Worm (Caenorhabditis elegans) whole organism, L4 larva: ENCODE measurements around the gene ttbk-8.1.
"Not testable (repeated sequence)": the region's sequence is repeated elsewhere in the genome, so short reads cannot be mapped to it uniquely, and the experiment has no call there.

Source experiments
- F44E2.7 ChIP-seq: fragments of 200-800 bp; sonication (Bioruptor generic); IDR thresholded peaks from 2 replicates; pipeline ENCODE4 v2.1.2; 2022; ENCODE audit warnings: missing genetic modification characterization, missing compliant biosample characterization
- R02D3.7 ChIP-seq: fragments of 150-350 bp; sonication (generic microtip); optimal IDR thresholded peaks from 3 replicates; lab custom pipeline; 2014; ENCODE audit warnings: missing biosample characterization, missing genetic modification characterization
- Y105C5A.15 ChIP-seq: fragments of 200-800 bp; sonication (Bioruptor generic); IDR thresholded peaks from 2 replicates; pipeline ENCODE4 v1.3.6; 2022; ENCODE audit warnings: missing genetic modification characterization, missing compliant biosample characterization
- Y48G9A.11 ChIP-seq: fragments of 200-800 bp; sonication (Bioruptor generic); IDR thresholded peaks from 2 replicates; pipeline ENCODE4 v1.3.6; 2022; ENCODE audit warnings: missing genetic modification reagents, missing genetic modification characterization, missing compliant biosample characterization
- ZK546.5 ChIP-seq, 2 experiments: sonication (generic microtip); optimal IDR thresholded peaks; 2 replicates each; lab custom pipeline; 2017; ENCODE audit warnings: missing biosample characterization in 2 of 2, missing genetic modification characterization in 2 of 2
- attf-4 ChIP-seq: sonication (generic microtip); optimal IDR thresholded peaks from 3 replicates; lab custom pipeline; 2017; ENCODE audit warnings: missing biosample characterization, missing genetic modification characterization
- ceh-44 ChIP-seq: fragments of 200-800 bp; sonication (Bioruptor generic); IDR thresholded peaks from 2 replicates; pipeline ENCODE4 v1.3.6; 2022; ENCODE audit warnings: missing genetic modification reagents, missing genetic modification characterization, missing compliant biosample characterization
- ces-1 ChIP-seq: fragments of 150-350 bp; sonication (generic microtip); optimal IDR thresholded peaks from 4 replicates; lab custom pipeline; 2014; ENCODE audit warnings: missing biosample characterization, missing genetic modification reagents, missing genetic modification characterization
- daf-8 ChIP-seq: fragments of 200-800 bp; sonication (Bioruptor generic); IDR thresholded peaks from 2 replicates; pipeline ENCODE4 v1.3.6; 2022; ENCODE audit warnings: missing genetic modification characterization, missing compliant biosample characterization
- dmd-8 ChIP-seq: fragments of 200-800 bp; sonication (Bioruptor generic); IDR thresholded peaks from 2 replicates; pipeline ENCODE4 v1.3.6; 2022; ENCODE audit warnings: missing genetic modification characterization, missing compliant biosample characterization
- dpl-1 ChIP-seq: fragments of 150-350 bp; optimal IDR thresholded peaks from 2 replicates; lab custom pipeline; 2014; ENCODE audit warnings: missing biosample characterization, missing genetic modification reagents, missing genetic modification characterization
- hlh-11 ChIP-seq: fragments of 200-800 bp; sonication (Bioruptor generic); optimal IDR thresholded peaks from 2 replicates; lab custom pipeline; 2018; ENCODE audit warnings: mild to moderate bottlenecking, missing genetic modification characterization, missing compliant biosample characterization
- lim-7 ChIP-seq: fragments of 200-800 bp; sonication (Bioruptor generic); IDR thresholded peaks from 2 replicates; pipeline ENCODE4 v1.3.6; 2022; ENCODE audit warnings: missing genetic modification characterization, missing compliant biosample characterization
- lin-1 ChIP-seq: fragments of 200-800 bp; sonication (Bioruptor generic); IDR thresholded peaks from 2 replicates; pipeline ENCODE4 v1.3.6; 2022; ENCODE audit warnings: missing genetic modification reagents, missing genetic modification characterization, missing compliant biosample characterization
- lin-38 ChIP-seq: fragments of 200-800 bp; sonication (Bioruptor generic); IDR thresholded peaks from 2 replicates; pipeline ENCODE4 v1.3.6; 2022; ENCODE audit warnings: missing genetic modification reagents, missing genetic modification characterization, missing compliant biosample characterization
- lin-39 ChIP-seq: fragments of 150-350 bp; optimal IDR thresholded peaks from 2 replicates; lab custom pipeline; 2014; ENCODE audit warnings: missing biosample characterization, missing genetic modification reagents, missing genetic modification characterization
- lsy-2 ChIP-seq, 2 experiments: fragments of 150-350 bp in 1 of 2; sonication (generic microtip) in 1 of 2; optimal IDR thresholded peaks; 2 replicates each; lab custom pipeline; 2014 to 2017; ENCODE audit warnings: missing biosample characterization in 2 of 2, missing genetic modification characterization in 2 of 2
- madf-5 ChIP-seq, 2 experiments: fragments of 200-800 bp; sonication (Bioruptor generic); IDR thresholded peaks; 2 replicates each; pipeline ENCODE4 v1.3.6; 2022; ENCODE audit warnings: missing compliant biosample characterization in 2 of 2, missing genetic modification characterization in 2 of 2
- madf-9 ChIP-seq: fragments of 200-800 bp; sonication (Bioruptor generic); conservative IDR thresholded peaks from 2 replicates; pipeline ENCODE4 v1.3.6; 2022; ENCODE audit warnings: missing genetic modification reagents, missing genetic modification characterization, missing compliant biosample characterization
- mdt-29 ChIP-seq: fragments of 200-800 bp; sonication (Bioruptor generic); IDR thresholded peaks from 2 replicates; pipeline ENCODE4 v1.3.6; 2022; ENCODE audit warnings: missing genetic modification reagents, missing genetic modification characterization, missing compliant biosample characterization
- nhr-10 ChIP-seq: fragments of 150-350 bp; optimal IDR thresholded peaks from 2 replicates; lab custom pipeline; 2014; ENCODE audit warnings: missing biosample characterization, missing genetic modification characterization
- nhr-25 ChIP-seq: sonication (generic microtip); optimal IDR thresholded peaks from 2 replicates; lab custom pipeline; 2017; ENCODE audit warnings: missing genetic modification characterization, mild to moderate bottlenecking, missing compliant biosample characterization, antibody characterized with exemption, moderate library complexity, borderline replicate concordance; ENCODE audit not compliant: insufficient read depth
- nhr-42 ChIP-seq: fragments of 200-800 bp; sonication (Bioruptor generic); IDR thresholded peaks from 2 replicates; pipeline ENCODE4 v1.3.6; 2022; ENCODE audit warnings: missing genetic modification characterization, missing compliant biosample characterization
- nhr-6 ChIP-seq: fragments of 150-350 bp; optimal IDR thresholded peaks from 2 replicates; lab custom pipeline; 2014; ENCODE audit warnings: missing biosample characterization, missing genetic modification characterization
- pha-4 ChIP-seq, 2 experiments: fragments of 150-350 bp in 1 of 2; fragments of 200-800 bp in 1 of 2; sonication (Bioruptor generic) in 1 of 2; IDR thresholded peaks in 1 of 2; optimal IDR thresholded peaks in 1 of 2; 2 replicates each; pipeline versions ENCODE4 v1.3.6 to Lab custom; 2014 to 2022; ENCODE audit warnings: missing genetic modification characterization in 2 of 2, missing genetic modification reagents in 2 of 2, missing biosample characterization in 1 of 2, missing compliant biosample characterization in 1 of 2
- set-16 ChIP-seq: fragments of 200-800 bp; sonication (Bioruptor generic); IDR thresholded peaks from 2 replicates; pipeline ENCODE4 v1.3.6; 2022; ENCODE audit warnings: missing genetic modification reagents, missing genetic modification characterization, missing compliant biosample characterization
- snpc-1.2 ChIP-seq: fragments of 200-800 bp; sonication (Bioruptor generic); IDR thresholded peaks from 2 replicates; pipeline ENCODE4 v1.3.6; 2022; ENCODE audit warnings: missing genetic modification reagents, missing genetic modification characterization, missing compliant biosample characterization
- unc-130 ChIP-seq: sonication (generic microtip); optimal IDR thresholded peaks from 2 replicates; lab custom pipeline; 2016; ENCODE audit warnings: missing genetic modification reagents, missing genetic modification characterization, missing compliant biosample characterization
- ztf-11 ChIP-seq: fragments of 150-350 bp; optimal IDR thresholded peaks from 2 replicates; lab custom pipeline; 2014; ENCODE audit warnings: missing biosample characterization, missing genetic modification characterization
- ztf-7 ChIP-seq: fragments of 150-350 bp; optimal IDR thresholded peaks from 2 replicates; lab custom pipeline; 2014; ENCODE audit warnings: missing biosample characterization, missing genetic modification characterization

The ttbk-8.1 gene

DNA sequence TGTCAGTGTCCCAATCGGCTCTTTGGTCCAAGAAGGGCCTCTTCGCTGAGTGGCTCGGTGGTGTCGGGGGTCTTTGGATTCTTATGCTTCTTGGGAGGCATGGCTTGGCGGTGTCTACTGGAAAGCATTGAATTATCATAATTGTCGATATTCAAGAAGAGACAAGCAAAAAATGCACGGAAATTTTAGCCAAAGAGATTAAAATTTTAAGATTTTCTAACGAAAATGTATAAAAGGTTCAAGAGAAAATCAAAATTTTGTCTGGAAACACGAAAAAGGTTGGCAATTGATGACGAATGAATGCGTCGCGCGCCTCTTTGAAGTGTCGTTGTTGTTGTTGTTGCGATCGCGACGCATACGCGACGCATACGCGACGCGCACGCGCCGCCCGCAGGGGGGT is 11.2 kb upstream of the ttbk-8.1 start, which contains the start of gene Y38H8A.12:
Y38H8A.12 (minus strand) TSS at position 101 of the 400 bp plus-strand sequence.
- TF ChIP-seq ztf-11 (no peak), unc-130 (GFP tag; lab: Kevin White, UChicago) (no peak), nhr-25 (tag; lab: Kevin White, UChicago) (no peak), Y48G9A.11 (no peak), F44E2.7 (GFP tag; lab: Robert Waterston, UW) (no peak), lin-1 (GFP tag; lab: Robert Waterston, UW) (no peak), nhr-10 (no peak)

DNA sequence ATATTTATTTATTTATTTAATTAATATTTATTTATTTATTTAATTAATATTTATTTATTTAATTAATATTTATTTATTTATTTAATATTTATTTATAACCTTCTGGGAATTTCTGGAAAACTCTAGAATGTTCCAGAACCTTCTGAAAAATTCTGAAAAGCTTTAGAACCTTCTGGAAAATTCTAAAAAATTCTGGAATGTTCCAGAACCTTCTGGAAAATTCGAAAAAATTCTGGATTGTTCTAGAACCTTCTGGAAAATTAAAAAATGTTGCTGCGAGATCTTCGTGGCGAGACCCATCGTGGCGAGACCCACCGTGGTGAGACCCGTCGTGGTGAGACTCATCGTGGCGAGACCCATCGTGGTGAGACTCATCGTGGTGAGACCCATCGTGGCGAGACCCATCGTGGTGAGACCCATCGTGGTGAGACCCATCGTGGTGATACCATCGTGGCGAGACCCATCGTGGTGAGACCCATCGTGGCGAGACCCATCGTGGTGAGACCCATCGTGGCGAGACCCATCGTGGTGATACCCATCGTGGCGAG is 9.9 kb upstream of the ttbk-8.1 start:
- TF ChIP-seq set-16 (GFP tag; lab: Robert Waterston, UW) (peak; percentile 78), nhr-42 (GFP tag; lab: Robert Waterston, UW) (0 out of 2 replicates have a peak, but pooled peaks have one; percentile 22)

DNA sequence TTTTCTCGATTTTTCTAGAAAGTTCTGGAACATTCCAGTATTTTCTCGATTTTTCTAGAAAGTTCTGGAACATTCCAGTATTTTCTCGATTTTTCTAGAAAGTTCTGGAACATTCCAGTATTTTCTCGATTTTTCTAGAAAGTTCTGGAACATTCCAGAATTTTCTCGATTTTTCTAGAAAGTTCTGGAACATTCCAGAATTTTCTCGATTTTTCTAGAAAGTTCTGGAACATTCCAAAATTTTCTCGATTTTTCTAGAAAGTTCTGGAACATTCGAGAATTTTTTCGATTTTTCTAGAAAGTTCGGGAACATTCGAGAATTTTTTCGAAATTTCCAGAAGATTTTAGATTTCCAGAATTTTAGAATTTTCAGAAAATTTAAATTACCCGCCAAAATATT is 8.2 kb upstream of the ttbk-8.1 start:
- TF ChIP-seq Y105C5A.15 (GFP tag; lab: Robert Waterston, UW) (peak; percentile 68; the same call in 1 of the 2 replicates), pha-4 (GFP tag; IDR thresholded peaks at IDR 0.05; lab: Robert Waterston, UW) (peak; percentile 39; the same call in 1 of the 2 replicates), madf-5 (GFP tag; IDR thresholded peaks at IDR 0.05; lab: Robert Waterston, UW) (0 out of 4 replicates have a peak, but pooled peaks of 1 of the 2 experiments have one; percentile 57), lim-7 (peak; percentile 86), snpc-1.2 (GFP tag; lab: Robert Waterston, UW) (peak; percentile 80), lin-1 (GFP tag; lab: Robert Waterston, UW) (peak; percentile 71), lin-38 (GFP tag; lab: Robert Waterston, UW) (peak; percentile 52), mdt-29 (peak; percentile 70), dmd-8 (GFP tag; lab: Robert Waterston, UW) (peak; percentile 67; the same call in 1 of the 2 replicates)
- TF ChIP-seq pha-4 (tag; optimal IDR thresholded peaks at IDR 0.05; lab: Kevin White, UChicago): not testable (repeated sequence)

DNA sequence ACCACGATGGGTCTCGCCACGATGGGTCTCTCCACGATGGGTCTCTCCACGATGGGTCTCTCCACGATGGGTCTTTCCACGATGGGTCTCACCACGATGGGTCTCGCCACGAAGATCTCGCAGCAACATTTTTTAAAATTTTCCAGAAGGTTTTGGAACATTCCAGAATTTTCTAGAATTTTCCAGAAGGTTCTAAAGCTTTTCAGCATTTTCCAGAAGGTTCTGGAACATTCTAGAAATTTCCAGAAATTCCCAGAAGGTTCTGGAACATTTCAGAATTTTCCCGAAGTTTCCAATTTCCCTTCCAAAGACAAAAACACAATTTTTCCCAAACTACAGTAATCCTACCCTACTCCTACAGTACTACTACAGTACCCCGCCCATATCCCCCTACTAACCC is 7.5 kb upstream of the ttbk-8.1 start:
- TF ChIP-seq ceh-44 (0 out of 2 replicates have a peak, but pooled peaks have one; percentile 30), madf-9 (0 out of 2 replicates have a peak, but pooled peaks have one; percentile 11)

DNA sequence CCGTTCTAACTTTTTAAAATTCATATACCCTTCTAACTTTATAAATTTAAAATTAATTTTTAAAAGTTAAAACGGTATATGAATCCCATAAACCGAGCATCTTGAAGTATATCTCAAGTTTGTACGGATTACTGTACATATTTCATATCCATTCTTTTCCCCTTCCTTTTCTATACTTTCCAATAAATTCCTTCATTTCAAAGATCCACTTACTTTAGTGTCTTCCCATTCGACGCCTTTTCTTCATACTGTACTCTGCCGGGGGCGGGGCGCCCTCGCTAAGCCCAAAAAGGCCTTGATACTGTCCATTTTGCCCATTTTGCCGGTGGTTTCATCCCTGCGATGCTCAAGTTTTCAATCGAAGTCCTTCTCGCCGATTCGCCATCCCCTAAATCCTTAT is 6.3 kb upstream of the ttbk-8.1 start, which contains the start of gene fezf-1:
fezf-1 (plus strand) TSS at position 301 of the 400 bp plus-strand sequence.
- no peak for TF ChIP-seq set-16 (GFP tag; lab: Robert Waterston, UW)
- TF ChIP-seq lsy-2 (tag; optimal IDR thresholded peaks at IDR 0.05; lab: Kevin White, UChicago): no peak

DNA sequence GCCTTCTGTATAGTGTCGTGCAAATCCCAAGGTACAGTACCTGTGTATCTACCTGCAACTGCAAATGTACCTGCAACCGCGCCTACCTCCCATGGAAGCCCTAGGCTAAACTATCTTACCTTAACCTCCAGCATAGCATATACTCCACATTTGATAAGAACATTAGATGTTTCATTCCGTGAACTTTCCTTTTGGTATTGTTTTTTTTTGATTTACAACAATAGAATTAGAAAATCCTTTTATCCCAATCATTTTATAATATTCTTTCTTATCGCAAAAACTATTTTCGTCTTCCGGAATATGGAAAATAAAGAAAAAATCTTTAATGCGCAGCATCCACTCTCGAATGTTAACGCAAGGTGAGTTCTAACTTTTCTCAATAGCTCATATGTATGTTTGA is 2.0 kb downstream of the ttbk-8.1 start, which contains the start of gene Y38H8A.2:
Y38H8A.2 (plus strand) TSS at position 301 of the 400 bp plus-strand sequence.
- TF ChIP-seq lin-39 (tag; lab: Kevin White, UChicago) (no peak), daf-8 (GFP tag; lab: Robert Waterston, UW) (no peak), attf-4 (tag; lab: Kevin White, UChicago) (no peak), hlh-11 (tag; lab: Kevin White, UChicago) (no peak), ZK546.5 (tag; optimal IDR thresholded peaks at IDR 0.05; lab: Kevin White, UChicago) (no peak), ces-1 (GFP tag; lab: Kevin White, UChicago) (no peak), unc-130 (GFP tag; lab: Kevin White, UChicago) (no peak), nhr-6 (tag; lab: Kevin White, UChicago) (no peak), dpl-1 (GFP tag; lab: Kevin White, UChicago) (no peak), lsy-2 (tag; optimal IDR thresholded peaks at IDR 0.05; lab: Kevin White, UChicago) (no peak), R02D3.7 (tag; lab: Kevin White, UChicago) (no peak), ztf-7 (tag; lab: Kevin White, UChicago) (no peak), ceh-44 (no peak)
